Worm (Caenorhabditis elegans): Measurements from ENCODE around the gene K11H12.3.

- TF ChIP-seq ceh-30 (tag; optimal IDR thresholded peaks at IDR 0.05) (peak; percentile 51), tbx-7 (tag; optimal IDR thresholded peaks at IDR 0.05) (peak; percentile 46), ama-1 (optimal IDR thresholded peaks at IDR 0.05) (no peak), elt-2 (tag; optimal IDR thresholded peaks at IDR 0.05) (peak; percentile 81), pha-4 (tag; optimal IDR thresholded peaks at IDR 0.05) (no peak), lin-11 (tag; optimal IDR thresholded peaks at IDR 0.05) (peak; percentile 66), hlh-15 (tag; optimal IDR thresholded peaks at IDR 0.05) (no peak), tbx-2 (tag; optimal IDR thresholded peaks at IDR 0.05) (peak; percentile 66), unc-3 (GFP tag; conservative IDR thresholded peaks at IDR 0.05) (peak; percentile 81), unc-3 (tag; optimal IDR thresholded peaks at IDR 0.05) (peak; percentile 23), che-1 (tag; optimal IDR thresholded peaks at IDR 0.05) (peak; percentile 72), nhr-11 (tag; optimal IDR thresholded peaks at IDR 0.05) (no peak), pqm-1 (tag; optimal IDR thresholded peaks at IDR 0.05) (peak; percentile 55), fkh-10 (GFP tag; optimal IDR thresholded peaks at IDR 0.05) (no peak), sox-2 (GFP tag; IDR thresholded peaks at IDR 0.05) (no peak)
Observed at ce11 chrIV:682726-683340, 9.6 kb upstream of the K11H12.3 start.
